Fruit fly (Drosophila melanogaster): ENCODE results near the gene CG9922.

CG9922 gene

dm6 chr3R:14008854-14009253 lies 27.3 kb downstream of the CG9922 start (continued):
- TF ChIP-seq gcm2 (GFP tag; optimal IDR thresholded peaks at IDR 0.05): no peak
- peak; percentile 56 for TF ChIP-seq CG4424 (GFP tag; optimal IDR thresholded peaks at IDR 0.05)
- TF ChIP-seq CG4730 (GFP tag; IDR thresholded peaks at IDR 0.05): no peak
- no peak for TF ChIP-seq jigr1 (GFP tag; IDR thresholded peaks at IDR 0.05)
- TF ChIP-seq CG2889 (GFP tag; IDR thresholded peaks at IDR 0.05): no peak
- no peak for TF ChIP-seq aop (GFP tag; IDR thresholded peaks at IDR 0.05)
- no peak for TF ChIP-seq CG11723 (GFP tag; optimal IDR thresholded peaks at IDR 0.05)
- no peak for TF ChIP-seq HmgZ (tag; optimal IDR thresholded peaks at IDR 0.05)
- peak; percentile 24 for TF ChIP-seq CG8089 (GFP tag; optimal IDR thresholded peaks at IDR 0.05)
- TF ChIP-seq CG42726 (GFP tag; IDR thresholded peaks at IDR 0.05; ENCODE audit: partially characterized antibody): no peak
- TF ChIP-seq B-H2 (GFP tag; optimal IDR thresholded peaks at IDR 0.05): no peak
- peak; percentile 75 for TF ChIP-seq CG10979 (tag; optimal IDR thresholded peaks at IDR 0.05)
- no peak for TF ChIP-seq CG8478 (optimal IDR thresholded peaks at IDR 0.05)
- TF ChIP-seq Doc3 (GFP tag; IDR thresholded peaks at IDR 0.05; ENCODE audit: partially characterized antibody): no peak
- TF ChIP-seq HmgD (GFP tag; optimal IDR thresholded peaks at IDR 0.05): no peak
- TF ChIP-seq fu2 (GFP tag; optimal IDR thresholded peaks at IDR 0.05): no peak
- TF ChIP-seq CG2116 (GFP tag; optimal IDR thresholded peaks at IDR 0.05): no peak
- peak; percentile 32 for TF ChIP-seq fd64A (GFP tag; optimal IDR thresholded peaks at IDR 0.05)
- TF ChIP-seq CG17328 (GFP tag; IDR thresholded peaks at IDR 0.05): peak; percentile 47; the same call in 1 of the 2 replicates
- TF ChIP-seq toy (GFP tag; IDR thresholded peaks at IDR 0.05): no peak
- no peak for TF ChIP-seq CG18476 (GFP tag; optimal IDR thresholded peaks at IDR 0.05)
- TF ChIP-seq pum (GFP tag; optimal IDR thresholded peaks at IDR 0.05): peak; percentile 27
- TF ChIP-seq CG4360 (GFP tag; IDR thresholded peaks at IDR 0.05): no peak
- no peak for TF ChIP-seq TFAM (GFP tag; optimal IDR thresholded peaks at IDR 0.05)
- no peak for TF ChIP-seq Nf-YC (tag; optimal IDR thresholded peaks at IDR 0.05)
- no peak for TF ChIP-seq ems (GFP tag; optimal IDR thresholded peaks at IDR 0.05)
- TF ChIP-seq oc (tag; optimal IDR thresholded peaks at IDR 0.05): no peak
- peak; percentile 57 for TF ChIP-seq CG5245 (GFP tag; optimal IDR thresholded peaks at IDR 0.05)
- TF ChIP-seq CG32532 (GFP tag; IDR thresholded peaks at IDR 0.05): no peak
- TF ChIP-seq gro (GFP tag; optimal IDR thresholded peaks at IDR 0.05): no peak
- TF ChIP-seq danr (GFP tag; IDR thresholded peaks at IDR 0.05): peak; percentile 33; the same call in 1 of the 2 replicates
- no peak for TF ChIP-seq Lhr (GFP tag; optimal IDR thresholded peaks at IDR 0.05)
- TF ChIP-seq fd3F (GFP tag; optimal IDR thresholded peaks at IDR 0.05): no peak
- peak; percentile 32 for TF ChIP-seq CG8924 (tag; optimal IDR thresholded peaks at IDR 0.05)
- TF ChIP-seq CG10147 (GFP tag; optimal IDR thresholded peaks at IDR 0.05): no peak
- peak; percentile 0 for TF ChIP-seq lilli (GFP tag; optimal IDR thresholded peaks at IDR 0.05)
- TF ChIP-seq CG31441 (GFP tag; IDR thresholded peaks at IDR 0.05): 0 out of 2 replicates have a peak, but pooled peaks have one; percentile 27
- no peak for TF ChIP-seq ranshi (GFP tag; IDR thresholded peaks at IDR 0.05)
- TF ChIP-seq sug (tag; optimal IDR thresholded peaks at IDR 0.05): no peak
- no peak for TF ChIP-seq D (optimal IDR thresholded peaks at IDR 0.05)
- peak; percentile 44 for TF ChIP-seq D (GFP tag; optimal IDR thresholded peaks at IDR 0.05)
- TF ChIP-seq nerfin-1 (tag; optimal IDR thresholded peaks at IDR 0.05): no peak
- TF ChIP-seq CG15696 (tag; optimal IDR thresholded peaks at IDR 0.05): peak; percentile 15
- no peak; the same call in 3 of the 4 replicates for TF ChIP-seq Gug (GFP tag; IDR thresholded peaks at IDR 0.05)
- no peak for TF ChIP-seq YL-1 (GFP tag; optimal IDR thresholded peaks at IDR 0.05)
- TF ChIP-seq CG1602 (GFP tag; optimal IDR thresholded peaks at IDR 0.05): peak; percentile 3
- no peak for TF ChIP-seq gt (GFP tag; IDR thresholded peaks at IDR 0.05)
- TF ChIP-seq disco-r (GFP tag; optimal IDR thresholded peaks at IDR 0.05): no peak
- TF ChIP-seq CG3847 (GFP tag; IDR thresholded peaks at IDR 0.05): no peak
- TF ChIP-seq CG16813 (GFP tag; IDR thresholded peaks at IDR 0.05; ENCODE audit: partially characterized antibody): no peak
- TF ChIP-seq Bteb2 (GFP tag; optimal IDR thresholded peaks at IDR 0.05): no peak
- TF ChIP-seq CG34224 (GFP tag; IDR thresholded peaks at IDR 0.05; ENCODE audit: partially characterized antibody): no peak
- TF ChIP-seq CG18262 (tag; optimal IDR thresholded peaks at IDR 0.05): peak; percentile 54
